Worm (Caenorhabditis elegans): ENCODE measurements around the gene mdt-27.
A peak's percentile ranks its signal among the peaks of the same experiment; 100 is the strongest.

ce11 chrV:9225675-9226144 is 12.3 kb upstream of the mdt-27 start, which contains the start of gene F07C3.2:
- TF ChIP-seq hmg-11 (tag; optimal IDR thresholded peaks at IDR 0.05) (peak; percentile 26), nhr-76 (tag; optimal IDR thresholded peaks at IDR 0.05) (no peak), fkh-10 (GFP tag; optimal IDR thresholded peaks at IDR 0.05) (peak; percentile 13), snpc-4 (tag; optimal IDR thresholded peaks at IDR 0.05) (no peak), nhr-11 (tag; optimal IDR thresholded peaks at IDR 0.05) (no peak), nhr-12 (tag; optimal IDR thresholded peaks at IDR 0.05) (no peak)
